Worm (Caenorhabditis elegans): Measurements from ENCODE around the gene pfkb-1.2.

Gene pfkb-1.2

ce11 chrIV:5927805-5928204, 13.9 kb upstream of the pfkb-1.2 start:
- TF ChIP-seq ces-1 (GFP tag; optimal IDR thresholded peaks at IDR 0.05), result peak; percentile 51
- TF ChIP-seq unc-62 (GFP tag; optimal IDR thresholded peaks at IDR 0.05 in 1 of 2), result peak in 1 of 2 experiments; percentile 54
- no peak for TF ChIP-seq unc-62 (tag; optimal IDR thresholded peaks at IDR 0.05)
- no peak for TF ChIP-seq Y48G9A.11 (GFP tag; IDR thresholded peaks at IDR 0.05)

ce11 chrIV:5928957-5929356, 12.8 kb upstream of the pfkb-1.2 start:
- peak in 1 of 2 experiments; percentile 1 for TF ChIP-seq unc-62 (GFP tag; optimal IDR thresholded peaks at IDR 0.05 in 1 of 2)
- TF ChIP-seq unc-62 (tag; optimal IDR thresholded peaks at IDR 0.05), result no peak
- TF ChIP-seq nhr-102 (tag; optimal IDR thresholded peaks at IDR 0.05), result no peak
- TF ChIP-seq D1046.2 (GFP tag; IDR thresholded peaks at IDR 0.05), result no peak
- TF ChIP-seq F37D6.2 (tag; optimal IDR thresholded peaks at IDR 0.05), result no peak
- TF ChIP-seq dmd-8 (GFP tag; IDR thresholded peaks at IDR 0.05), result no peak
- TF ChIP-seq spr-3 (GFP tag; optimal IDR thresholded peaks at IDR 0.05), result no peak

- no peak for TF ChIP-seq ceh-20 (GFP tag; IDR thresholded peaks at IDR 0.05)
- no peak for TF ChIP-seq ceh-82 (tag; optimal IDR thresholded peaks at IDR 0.05)
- no peak for TF ChIP-seq gei-8 (GFP tag; optimal IDR thresholded peaks at IDR 0.05)
Observed at ce11 chrIV:5930345-5930744, 11.4 kb upstream of the pfkb-1.2 start, which contains the start of gene lin-33. Gene lin-33, plus strand, starts transcription at chrIV:5930645.

ce11 chrIV:5934046-5934445, 7.7 kb upstream of the pfkb-1.2 start, which contains the start of gene H32C10.1:
Gene H32C10.1, plus strand, starts transcription at chrIV:5934346.
- TF ChIP-seq unc-130 (GFP tag; optimal IDR thresholded peaks at IDR 0.05), result no peak
- no peak for TF ChIP-seq ceh-20 (GFP tag; IDR thresholded peaks at IDR 0.05)
- no peak for TF ChIP-seq nhr-237 (tag; optimal IDR thresholded peaks at IDR 0.05)
- TF ChIP-seq rbr-2 (tag; optimal IDR thresholded peaks at IDR 0.05), result no peak
- no peak for TF ChIP-seq lin-38 (GFP tag; IDR thresholded peaks at IDR 0.05)
- TF ChIP-seq daf-16 (GFP tag; optimal IDR thresholded peaks at IDR 0.05), result no peak
- no peak for TF ChIP-seq daf-16 (tag; optimal IDR thresholded peaks at IDR 0.05)
- no peak for TF ChIP-seq nhr-28 (tag; optimal IDR thresholded peaks at IDR 0.05)
- no peak for TF ChIP-seq ztf-7 (tag; optimal IDR thresholded peaks at IDR 0.05)
- TF ChIP-seq nhr-111 (GFP tag; optimal IDR thresholded peaks at IDR 0.05), result no peak

- peak; percentile 3 for TF ChIP-seq ama-1 (optimal IDR thresholded peaks at IDR 0.05)
- peak; percentile 93 for TF ChIP-seq aha-1 (tag)
- no peak for TF ChIP-seq pha-4 (GFP tag; IDR thresholded peaks at IDR 0.05)
- no peak for TF ChIP-seq pha-4 (tag; optimal IDR thresholded peaks at IDR 0.05)
- no peak for TF ChIP-seq zag-1 (tag; optimal IDR thresholded peaks at IDR 0.05)
Observed at ce11 chrIV:5937106-5937505, 4.6 kb upstream of the pfkb-1.2 start.

ce11 chrIV:5939122-5939521, 2.6 kb upstream of the pfkb-1.2 start, which contains the start of gene mcu-1:
Gene mcu-1, minus strand, starts transcription at chrIV:5939230.
- TF ChIP-seq F44E2.7 (GFP tag; IDR thresholded peaks at IDR 0.05), result no peak
- TF ChIP-seq zag-1 (tag; optimal IDR thresholded peaks at IDR 0.05), result no peak
- peak; percentile 90 for TF ChIP-seq nhr-28 (tag; optimal IDR thresholded peaks at IDR 0.05)
- TF ChIP-seq nhr-77 (tag; optimal IDR thresholded peaks at IDR 0.05), result peak; percentile 69
- TF ChIP-seq dve-1 (tag; optimal IDR thresholded peaks at IDR 0.05; ENCODE audit: insufficient read depth), result peak; percentile 53
- peak; percentile 78 for TF ChIP-seq mxl-3 (GFP tag; optimal IDR thresholded peaks at IDR 0.05)
- no peak for TF ChIP-seq ceh-20 (GFP tag; IDR thresholded peaks at IDR 0.05)
- TF ChIP-seq mep-1 (tag; optimal IDR thresholded peaks at IDR 0.05), result peak; percentile 17
- 0 out of 2 replicates have a peak, but pooled peaks have one; percentile 9 for TF ChIP-seq tra-1 (GFP tag; IDR thresholded peaks at IDR 0.05)
- TF ChIP-seq hlh-11 (tag; optimal IDR thresholded peaks at IDR 0.05), result peak; percentile 56
- TF ChIP-seq dmd-6 (GFP tag; IDR thresholded peaks at IDR 0.05), result 0 out of 2 replicates have a peak, but pooled peaks have one; percentile 18
- TF ChIP-seq mes-2 (tag; optimal IDR thresholded peaks at IDR 0.05; ENCODE audit: poor library complexity, severe bottlenecking), result peak; percentile 45
- TF ChIP-seq nhr-11 (tag; optimal IDR thresholded peaks at IDR 0.05), result no peak
- no peak for TF ChIP-seq arid-1 (GFP tag; conservative IDR thresholded peaks at IDR 0.05)
- peak; percentile 19 for TF ChIP-seq nhr-48 (tag; optimal IDR thresholded peaks at IDR 0.05)
- TF ChIP-seq unc-130 (GFP tag; optimal IDR thresholded peaks at IDR 0.05), result no peak
- peak in 1 of 2 experiments; percentile 11 for TF ChIP-seq lsy-2 (tag; optimal IDR thresholded peaks at IDR 0.05)
- TF ChIP-seq nhr-237 (tag; optimal IDR thresholded peaks at IDR 0.05), result no peak
- no peak for TF ChIP-seq mxl-2 (GFP tag; conservative IDR thresholded peaks at IDR 0.05)
- no peak for TF ChIP-seq zip-2 (tag; optimal IDR thresholded peaks at IDR 0.05)
- peak; percentile 83 for TF ChIP-seq aha-1 (tag)

Measured in whole organism, L4 larva.